Worm (Caenorhabditis elegans) whole organism, young adult: ENCODE results near the gene nhr-41.

Experiments
- ceh-91 ChIP-seq: fragments of 200-800 bp; sonication (Bioruptor generic); IDR thresholded peaks from 2 replicates; pipeline ENCODE4 v1.3.6; 2022; ENCODE audit warnings: missing genetic modification reagents, missing genetic modification characterization, missing compliant biosample characterization
- snpc-4 ChIP-seq, 5 experiments: fragments of 150-350 bp in 1 of 5; sonication (generic microtip) in 4 of 5; optimal IDR thresholded peaks; 2 replicates each; lab custom pipeline; 2014 to 2018; ENCODE audit warnings: missing genetic modification characterization in 5 of 5, missing biosample characterization in 3 of 5, antibody characterized with exemption in 2 of 5, mild to moderate bottlenecking in 2 of 5, missing compliant biosample characterization in 2 of 5, missing genotype in 2 of 5, moderate library complexity in 2 of 5, missing genetic modification reagents in 1 of 5
- somi-1 ChIP-seq: fragments of 200-800 bp; sonication (Bioruptor generic); optimal IDR thresholded peaks from 2 replicates; lab custom pipeline; 2018; ENCODE audit warnings: mild to moderate bottlenecking, missing genetic modification characterization, missing compliant biosample characterization
- unc-62 ChIP-seq: fragments of 150-350 bp; optimal IDR thresholded peaks from 2 replicates; lab custom pipeline; 2014; ENCODE audit warnings: missing biosample characterization, missing genetic modification reagents, missing genetic modification characterization

DNA sequence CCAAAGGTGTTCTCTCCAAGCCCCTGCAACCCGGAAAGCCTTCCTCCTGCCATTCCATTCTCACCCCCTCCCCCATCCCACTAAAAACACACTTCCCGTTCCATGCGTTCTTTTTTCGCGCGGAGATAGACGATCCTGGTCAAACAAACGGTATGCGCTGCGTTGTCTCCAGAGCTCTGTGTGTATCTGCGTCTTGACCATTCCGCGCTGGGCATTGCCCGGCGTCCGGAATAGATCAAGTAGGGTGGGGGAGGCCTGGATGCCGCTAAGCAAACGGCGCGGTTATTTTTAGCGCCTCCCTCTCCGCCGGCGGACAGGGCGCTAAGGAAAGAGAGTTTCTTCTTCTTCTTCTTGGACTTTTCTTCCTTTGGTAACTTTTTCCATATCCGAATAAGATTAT, 10.7 kb upstream of the nhr-41 start:
- TF ChIP-seq somi-1 (GFP tag; lab: Kevin White, UChicago) (no peak), unc-62 (GFP tag; lab: Kevin White, UChicago) (no peak), snpc-4 (GFP tag; optimal IDR thresholded peaks at IDR 0.05; lab: Kevin White, UChicago) (no peak), snpc-4 (tag; optimal IDR thresholded peaks at IDR 0.05; lab: Kevin White, UChicago) (no peak), ceh-91 (GFP tag; lab: Robert Waterston, UW) (no peak)
